Fruit fly (Drosophila melanogaster): ENCODE results near the gene Ndf.

Ndf gene

DNA sequence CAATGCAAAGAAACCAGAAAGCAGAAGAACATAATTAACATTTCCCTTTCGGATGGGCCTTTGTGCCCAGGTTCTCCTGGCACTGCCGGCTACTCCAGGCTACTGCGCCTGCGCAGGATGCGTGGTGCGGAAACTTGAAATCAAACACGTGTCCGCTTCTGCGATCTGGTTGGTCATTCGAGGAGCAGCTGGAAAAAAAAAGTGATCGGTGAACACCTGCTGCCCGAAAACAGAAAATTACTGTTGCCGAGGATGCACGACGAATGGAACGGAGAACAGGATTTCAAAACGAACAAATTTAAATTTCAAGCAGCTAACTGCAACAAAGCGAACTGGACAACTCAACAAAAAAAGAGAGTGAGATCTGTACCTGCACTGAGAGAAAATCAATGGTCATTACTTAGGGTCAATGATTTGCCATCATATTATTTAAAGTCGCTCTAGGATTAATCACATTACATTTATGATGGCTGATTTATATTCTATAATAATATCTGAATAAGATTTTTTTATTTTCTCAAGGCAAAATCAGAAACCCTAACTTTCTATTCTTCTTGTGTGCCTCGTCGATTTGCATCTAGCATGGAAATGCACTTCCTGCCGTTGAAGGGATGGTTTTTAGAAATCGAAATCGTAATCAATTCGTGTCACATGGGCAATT lies 13.7 kb upstream of the Ndf start (continued):
- no peak for TF ChIP-seq CG10366 (GFP tag; IDR thresholded peaks at IDR 0.05)
- TF ChIP-seq Deaf1 (tag; optimal IDR thresholded peaks at IDR 0.05) = no peak
- peak; percentile 17 for TF ChIP-seq CG13775 (GFP tag; optimal IDR thresholded peaks at IDR 0.05)
- TF ChIP-seq CG13296 (GFP tag; optimal IDR thresholded peaks at IDR 0.05) = no peak
- TF ChIP-seq CG15073 (GFP tag; optimal IDR thresholded peaks at IDR 0.05) = no peak
- TF ChIP-seq Ada2b (GFP tag; IDR thresholded peaks at IDR 0.05) = no peak
- TF ChIP-seq NK7.1 (GFP tag; optimal IDR thresholded peaks at IDR 0.05) = no peak
- TF ChIP-seq slbo (GFP tag; IDR thresholded peaks at IDR 0.05) = no peak
- TF ChIP-seq fd64A (GFP tag; optimal IDR thresholded peaks at IDR 0.05) = no peak
- no peak for TF ChIP-seq ranshi (GFP tag; IDR thresholded peaks at IDR 0.05)
- no peak for TF ChIP-seq sug (tag; optimal IDR thresholded peaks at IDR 0.05)
- no peak for TF ChIP-seq eve (GFP tag; optimal IDR thresholded peaks at IDR 0.05)
- peak; percentile 44 for TF ChIP-seq CG12391 (tag; optimal IDR thresholded peaks at IDR 0.05)
- TF ChIP-seq CG12155 (GFP tag; optimal IDR thresholded peaks at IDR 0.05) = no peak
- no peak for TF ChIP-seq CG5953 (GFP tag; IDR thresholded peaks at IDR 0.05)
- TF ChIP-seq CG17328 (GFP tag; IDR thresholded peaks at IDR 0.05) = peak; percentile 49
- no peak for TF ChIP-seq abd-A (tag; optimal IDR thresholded peaks at IDR 0.05)
- no peak for TF ChIP-seq Trl (optimal IDR thresholded peaks at IDR 0.05)
- TF ChIP-seq Trl (GFP tag; optimal IDR thresholded peaks at IDR 0.05) = no peak
- TF ChIP-seq CG4328 (GFP tag; optimal IDR thresholded peaks at IDR 0.05) = no peak
- no peak for TF ChIP-seq CG14965 (GFP tag; optimal IDR thresholded peaks at IDR 0.05; ENCODE audit: borderline replicate concordance)
- no peak for TF ChIP-seq CG15601 (tag; optimal IDR thresholded peaks at IDR 0.05)
- no peak for TF ChIP-seq klu (GFP tag; IDR thresholded peaks at IDR 0.05)
- TF ChIP-seq CG7745 (tag; optimal IDR thresholded peaks at IDR 0.05) = no peak
- no peak for TF ChIP-seq sima (GFP tag; optimal IDR thresholded peaks at IDR 0.05)
- no peak for TF ChIP-seq MESR4 (GFP tag; optimal IDR thresholded peaks at IDR 0.05)
- no peak for TF ChIP-seq ci (GFP tag; IDR thresholded peaks at IDR 0.05)
- TF ChIP-seq CG8388 (GFP tag; optimal IDR thresholded peaks at IDR 0.05) = no peak
- no peak for TF ChIP-seq CG6272 (GFP tag; IDR thresholded peaks at IDR 0.05)
- no peak for TF ChIP-seq HLH3B (GFP tag; IDR thresholded peaks at IDR 0.05)
- no peak for TF ChIP-seq CG2202 (tag; optimal IDR thresholded peaks at IDR 0.05)
- TF ChIP-seq Elba2 (GFP tag; optimal IDR thresholded peaks at IDR 0.05) = no peak
- no peak for TF ChIP-seq CG11695 (GFP tag; IDR thresholded peaks at IDR 0.05)
- peak in 1 of 3 experiments; percentile 66 for TF ChIP-seq lola (GFP tag; optimal IDR thresholded peaks at IDR 0.05)
- peak; percentile 66 for TF ChIP-seq CG2712 (tag; optimal IDR thresholded peaks at IDR 0.05)
- TF ChIP-seq gro (GFP tag; optimal IDR thresholded peaks at IDR 0.05) = no peak
- peak; percentile 80 for TF ChIP-seq dmrt11E (tag; optimal IDR thresholded peaks at IDR 0.05)
- TF ChIP-seq btn (GFP tag; optimal IDR thresholded peaks at IDR 0.05) = no peak
- peak; percentile 20 for TF ChIP-seq CG16815 (GFP tag; optimal IDR thresholded peaks at IDR 0.05)
- no peak for TF ChIP-seq crol (GFP tag; IDR thresholded peaks at IDR 0.05)
- TF ChIP-seq HmgZ (tag; optimal IDR thresholded peaks at IDR 0.05) = no peak
- TF ChIP-seq CG15269 (tag; optimal IDR thresholded peaks at IDR 0.05) = no peak
- no peak for TF ChIP-seq Rfx (GFP tag; IDR thresholded peaks at IDR 0.05)
- no peak for TF ChIP-seq CG6254 (GFP tag; optimal IDR thresholded peaks at IDR 0.05)
- TF ChIP-seq oc (tag; optimal IDR thresholded peaks at IDR 0.05) = no peak
- no peak for TF ChIP-seq Dip2 (GFP tag; IDR thresholded peaks at IDR 0.05)
- no peak for TF ChIP-seq Bgb (GFP tag; IDR thresholded peaks at IDR 0.05; ENCODE audit: partially characterized antibody)
- TF ChIP-seq prd (optimal IDR thresholded peaks at IDR 0.05) = no peak
- TF ChIP-seq prd (GFP tag; IDR thresholded peaks at IDR 0.05) = peak; percentile 61; the same call in 1 of the 3 replicates
- no peak for TF ChIP-seq CG6175 (GFP tag; IDR thresholded peaks at IDR 0.05)
- TF ChIP-seq CG11398 (GFP tag; optimal IDR thresholded peaks at IDR 0.05) = no peak
- no peak for TF ChIP-seq bab2 (GFP tag; optimal IDR thresholded peaks at IDR 0.05)
